Worm (Caenorhabditis elegans): Measurements from ENCODE around the gene gtf-2E1.

DNA sequence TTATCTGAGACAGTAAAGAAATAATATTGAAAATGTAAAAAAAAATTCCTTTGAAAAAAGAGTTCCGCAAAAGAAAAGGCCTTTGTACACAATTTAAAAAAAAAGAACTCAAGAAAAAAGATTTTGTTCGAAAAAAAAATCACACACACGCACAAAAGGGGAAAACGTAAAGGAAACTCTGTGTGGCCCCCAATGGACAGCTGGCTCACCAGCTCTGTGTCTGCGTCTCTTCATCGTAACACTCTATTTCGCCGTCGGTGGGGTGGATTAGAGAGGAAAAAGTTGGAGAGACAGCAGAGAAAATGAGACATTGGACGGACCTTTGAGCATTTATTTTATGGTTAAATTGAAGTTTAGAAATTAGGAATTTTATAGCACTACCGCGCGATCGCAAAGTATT is 40.0 kb upstream of the gtf-2E1 start:
- TF ChIP-seq K02D7.2 (tag; optimal IDR thresholded peaks at IDR 0.05) (no peak), ceh-19 (GFP tag; optimal IDR thresholded peaks at IDR 0.05) (no peak), pha-4 (tag; optimal IDR thresholded peaks at IDR 0.05) (no peak)

Measured in whole organism, late embryonic.